Worm (Caenorhabditis elegans): ENCODE measurements around the gene Y62H9A.4.

Y62H9A.4 gene

DNA sequence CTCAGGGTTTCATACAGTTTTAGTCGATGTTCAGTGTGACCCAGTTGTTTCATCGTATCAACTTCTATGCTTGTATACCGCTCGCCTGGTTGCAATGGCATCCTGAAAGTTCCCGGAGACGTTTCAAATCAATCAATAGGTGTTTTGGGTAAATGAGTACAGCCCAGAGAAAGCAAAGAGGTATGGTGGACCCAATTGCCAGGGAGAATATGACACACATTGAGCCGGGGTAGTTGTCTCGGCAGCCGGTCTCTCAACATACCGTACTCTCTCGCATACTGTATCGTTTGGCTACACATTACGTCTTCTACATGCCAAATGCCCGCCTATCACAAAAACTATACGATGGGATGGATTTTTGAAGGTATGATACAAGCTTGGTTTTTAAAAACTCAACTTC lies 18.1 kb downstream of the Y62H9A.4 start, which contains the start of gene Y62H9A.9:
Gene Y62H9A.9 (minus strand): TSS at position 101 of the 400 bp plus-strand sequence.
- no peak for TF ChIP-seq blmp-1 (tag; optimal IDR thresholded peaks at IDR 0.05)
- TF ChIP-seq mab-5 (tag; optimal IDR thresholded peaks at IDR 0.05), result no peak
- TF ChIP-seq sem-2 (GFP tag; optimal IDR thresholded peaks at IDR 0.05), result no peak
- no peak for TF ChIP-seq drap-1 (GFP tag; optimal IDR thresholded peaks at IDR 0.05)
- TF ChIP-seq sptf-1 (tag; optimal IDR thresholded peaks at IDR 0.05), result no peak
- no peak for TF ChIP-seq unc-39 (tag; optimal IDR thresholded peaks at IDR 0.05)
- TF ChIP-seq nhr-2 (tag; optimal IDR thresholded peaks at IDR 0.05), result no peak
- TF ChIP-seq elt-1 (tag; optimal IDR thresholded peaks at IDR 0.05; ENCODE audit: borderline replicate concordance, insufficient read depth), result no peak
- TF ChIP-seq ceh-83 (GFP tag; optimal IDR thresholded peaks at IDR 0.05), result no peak
- no peak for TF ChIP-seq elt-3 (tag; optimal IDR thresholded peaks at IDR 0.05)
- no peak for TF ChIP-seq nhr-76 (tag; optimal IDR thresholded peaks at IDR 0.05)
- TF ChIP-seq ham-2 (GFP tag; optimal IDR thresholded peaks at IDR 0.05), result no peak

DNA sequence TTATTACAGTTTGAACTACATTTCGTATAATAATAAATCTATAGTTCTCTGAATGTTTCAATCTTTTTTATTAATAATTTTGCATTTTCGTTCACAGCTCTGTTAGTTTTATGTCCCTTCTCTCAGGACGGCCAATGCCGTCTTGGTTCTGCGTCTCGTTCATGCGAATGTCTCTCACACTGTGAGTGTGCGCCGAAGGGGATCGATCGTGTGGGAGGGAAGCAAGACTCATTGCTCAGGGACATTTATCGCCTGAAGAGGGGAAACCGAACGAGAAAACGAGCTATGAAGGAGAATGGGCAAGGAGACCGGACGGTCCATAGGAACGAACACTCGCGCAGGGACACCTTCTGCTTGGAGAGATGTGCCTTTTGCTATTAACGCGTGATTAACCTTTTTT lies 19.1 kb downstream of the Y62H9A.4 start:
- TF ChIP-seq zip-8 (tag; optimal IDR thresholded peaks at IDR 0.05) (no peak), ces-1 (GFP tag; optimal IDR thresholded peaks at IDR 0.05) (peak; percentile 27), mep-1 (tag; optimal IDR thresholded peaks at IDR 0.05) (peak; percentile 15)

DNA sequence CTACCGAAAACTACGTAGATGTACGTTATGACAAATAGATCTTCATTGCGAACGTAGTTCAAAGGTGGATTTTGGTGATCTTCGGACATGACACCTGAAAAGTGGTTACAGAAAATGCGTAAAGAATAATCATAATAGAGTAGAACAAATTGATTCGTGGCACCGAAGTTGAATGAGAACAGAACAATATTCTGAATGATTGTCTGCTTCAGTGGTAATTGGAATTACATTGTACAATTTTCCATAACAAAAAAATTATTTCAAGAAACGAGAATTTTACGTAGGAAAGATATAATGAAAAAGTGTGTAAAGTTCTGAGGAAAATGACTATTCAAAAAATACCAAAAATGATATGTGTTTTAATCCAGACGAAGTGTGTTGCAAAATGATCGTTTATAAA lies 22.7 kb downstream of the Y62H9A.4 start, which contains the start of gene Y62H9A.10:
Gene Y62H9A.10 (minus strand): TSS at position 101 of the 400 bp plus-strand sequence.
- TF ChIP-seq nhr-28 (tag; optimal IDR thresholded peaks at IDR 0.05) (no peak), nhr-2 (tag; optimal IDR thresholded peaks at IDR 0.05) (no peak), snpc-4 (tag; optimal IDR thresholded peaks at IDR 0.05) (no peak), drap-1 (GFP tag; optimal IDR thresholded peaks at IDR 0.05) (no peak)

DNA sequence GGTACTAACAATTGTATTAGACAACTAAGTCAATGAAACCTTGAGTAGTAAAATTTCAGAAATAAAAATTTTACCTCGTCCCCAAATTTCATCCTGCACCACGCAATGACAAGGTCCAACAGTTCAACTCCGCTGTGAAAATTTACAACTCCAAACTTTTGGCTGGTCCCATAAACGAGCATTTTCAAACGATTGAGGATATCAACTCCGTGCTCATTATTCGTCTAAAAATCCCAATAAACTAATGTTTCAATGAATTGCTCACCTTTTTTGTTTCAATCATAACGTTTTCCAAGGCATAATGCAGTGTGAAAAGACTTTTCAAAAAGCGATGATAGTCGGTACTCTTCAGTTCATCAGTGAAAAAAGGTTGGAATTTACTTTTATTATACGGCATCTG lies 26.7 kb downstream of the Y62H9A.4 start:
- TF ChIP-seq ces-1 (GFP tag; optimal IDR thresholded peaks at IDR 0.05) (no peak), nhr-76 (tag; optimal IDR thresholded peaks at IDR 0.05) (no peak), lsy-2 (tag; optimal IDR thresholded peaks at IDR 0.05) (no peak), lin-13 (tag; optimal IDR thresholded peaks at IDR 0.05) (no peak), mep-1 (tag; optimal IDR thresholded peaks at IDR 0.05) (no peak), nhr-12 (tag; optimal IDR thresholded peaks at IDR 0.05) (no peak), tbx-8 (GFP tag; optimal IDR thresholded peaks at IDR 0.05) (no peak), zip-8 (tag; optimal IDR thresholded peaks at IDR 0.05) (no peak), ceh-39 (tag; optimal IDR thresholded peaks at IDR 0.05) (no peak), cnd-1 (tag; optimal IDR thresholded peaks at IDR 0.05) (no peak), flh-1 (GFP tag; optimal IDR thresholded peaks at IDR 0.05) (no peak), unc-39 (tag; optimal IDR thresholded peaks at IDR 0.05) (no peak), elt-3 (tag; optimal IDR thresholded peaks at IDR 0.05) (no peak), sptf-1 (tag; optimal IDR thresholded peaks at IDR 0.05) (no peak), nhr-28 (tag; optimal IDR thresholded peaks at IDR 0.05) (no peak), ham-2 (GFP tag; optimal IDR thresholded peaks at IDR 0.05) (no peak)

DNA sequence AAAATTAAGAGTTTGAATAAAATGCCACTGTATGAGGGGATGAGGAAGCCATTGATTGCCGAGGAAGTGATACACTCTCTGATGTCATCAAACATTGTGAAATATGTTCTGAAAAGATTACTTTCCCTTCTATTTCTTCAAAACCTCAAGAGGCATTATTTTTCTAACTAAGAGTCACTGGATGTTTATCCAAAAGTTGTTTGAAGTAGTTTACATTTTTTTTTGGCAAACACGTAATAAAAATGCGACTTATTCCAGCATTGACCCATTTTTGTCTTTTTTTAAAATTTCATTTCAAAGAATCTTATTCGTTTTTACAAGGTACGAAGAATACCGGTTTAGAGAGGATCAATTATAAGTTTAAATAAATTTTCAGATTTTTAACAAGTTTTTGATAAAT lies 27.3 kb downstream of the Y62H9A.4 start, which contains the start of gene Y62H9A.11:
Gene Y62H9A.11 (minus strand): TSS at position 101 of the 400 bp plus-strand sequence.
- TF ChIP-seq bed-3 (GFP tag; optimal IDR thresholded peaks at IDR 0.05) (no peak), unc-62 (GFP tag; optimal IDR thresholded peaks at IDR 0.05) (no peak), lsy-2 (tag; optimal IDR thresholded peaks at IDR 0.05) (no peak), sem-2 (GFP tag; optimal IDR thresholded peaks at IDR 0.05) (no peak), M03D4.4 (tag; optimal IDR thresholded peaks at IDR 0.05) (no peak), ceh-43 (GFP tag; optimal IDR thresholded peaks at IDR 0.05) (no peak), ces-1 (GFP tag; optimal IDR thresholded peaks at IDR 0.05) (no peak), mab-5 (tag; optimal IDR thresholded peaks at IDR 0.05) (no peak), drap-1 (GFP tag; optimal IDR thresholded peaks at IDR 0.05) (no peak), nhr-2 (tag; optimal IDR thresholded peaks at IDR 0.05) (no peak), unc-39 (tag; optimal IDR thresholded peaks at IDR 0.05) (no peak)

DNA sequence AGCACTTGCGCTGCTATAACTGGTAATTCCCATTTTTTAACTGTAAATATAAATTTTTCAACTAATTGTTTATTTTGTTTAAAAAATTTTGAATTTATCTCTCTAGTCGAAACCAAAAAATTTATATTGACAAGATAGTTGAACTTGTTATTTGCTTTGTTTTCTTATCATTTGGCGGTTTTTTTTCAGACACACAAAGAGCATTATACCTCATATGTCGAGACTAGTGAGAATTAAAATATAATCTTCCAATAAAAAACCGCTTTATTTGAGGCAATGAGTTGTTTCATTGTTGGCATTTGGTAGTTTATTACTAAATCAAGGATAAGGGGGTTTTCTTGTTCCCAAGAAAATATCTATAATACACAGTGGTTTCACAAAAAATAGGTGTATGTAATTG lies 28.3 kb downstream of the Y62H9A.4 start:
- no peak for TF ChIP-seq lin-32 (GFP tag; optimal IDR thresholded peaks at IDR 0.05)
- no peak for TF ChIP-seq mab-5 (tag; optimal IDR thresholded peaks at IDR 0.05)
- no peak for TF ChIP-seq snpc-4 (tag; optimal IDR thresholded peaks at IDR 0.05)
- TF ChIP-seq lsy-2 (tag; optimal IDR thresholded peaks at IDR 0.05), result no peak
- no peak for TF ChIP-seq elt-1 (tag; optimal IDR thresholded peaks at IDR 0.05; ENCODE audit: borderline replicate concordance, insufficient read depth)
- TF ChIP-seq nhr-2 (tag; optimal IDR thresholded peaks at IDR 0.05), result no peak
- TF ChIP-seq ceh-43 (GFP tag; optimal IDR thresholded peaks at IDR 0.05), result no peak

Data from whole organism, mixed stage, embryonic.